Worm (Caenorhabditis elegans) whole organism, L4 larva: ENCODE measurements around the gene C24D10.49.

ENCODE experiments used
- ceh-82 ChIP-seq: sonication (generic microtip); optimal IDR thresholded peaks from 2 replicates; lab custom pipeline; 2017; ENCODE audit warnings: missing biosample characterization, missing genetic modification characterization
- egl-43 ChIP-seq: fragments of 200-800 bp; sonication (Bioruptor generic); IDR thresholded peaks from 2 replicates; pipeline ENCODE4 v1.3.6; 2022; ENCODE audit warnings: missing genetic modification reagents, missing genetic modification characterization, missing compliant biosample characterization
- hmg-1.1 ChIP-seq: fragments of 200-800 bp; sonication (Bioruptor generic); IDR thresholded peaks from 2 replicates; pipeline ENCODE4 v1.3.6; 2022; ENCODE audit warnings: missing genetic modification reagents, missing genetic modification characterization, missing compliant biosample characterization
- madf-9 ChIP-seq: fragments of 200-800 bp; sonication (Bioruptor generic); conservative IDR thresholded peaks from 2 replicates; pipeline ENCODE4 v1.3.6; 2022; ENCODE audit warnings: missing genetic modification reagents, missing genetic modification characterization, missing compliant biosample characterization
- nhr-77 ChIP-seq: fragments of 150-350 bp; optimal IDR thresholded peaks from 2 replicates; lab custom pipeline; 2014; ENCODE audit warnings: missing biosample characterization, missing genetic modification characterization
- pha-4 ChIP-seq, 2 experiments: fragments of 150-350 bp in 1 of 2; fragments of 200-800 bp in 1 of 2; sonication (Bioruptor generic) in 1 of 2; IDR thresholded peaks in 1 of 2; optimal IDR thresholded peaks in 1 of 2; 2 replicates each; pipeline versions ENCODE4 v1.3.6 to Lab custom; 2014 to 2022; ENCODE audit warnings: missing genetic modification characterization in 2 of 2, missing genetic modification reagents in 2 of 2, missing biosample characterization in 1 of 2, missing compliant biosample characterization in 1 of 2
- pqm-1 ChIP-seq: sonication (generic microtip); optimal IDR thresholded peaks from 2 replicates; lab custom pipeline; 2017; ENCODE audit warnings: missing biosample characterization, missing genetic modification characterization
- snpc-4 ChIP-seq: fragments of 150-350 bp; optimal IDR thresholded peaks from 2 replicates; lab custom pipeline; 2014; ENCODE audit warnings: missing biosample characterization, missing genetic modification characterization
- unc-39 ChIP-seq: sonication (generic microtip); optimal IDR thresholded peaks from 2 replicates; lab custom pipeline; 2017; ENCODE audit warnings: missing biosample characterization, missing genetic modification characterization

DNA sequence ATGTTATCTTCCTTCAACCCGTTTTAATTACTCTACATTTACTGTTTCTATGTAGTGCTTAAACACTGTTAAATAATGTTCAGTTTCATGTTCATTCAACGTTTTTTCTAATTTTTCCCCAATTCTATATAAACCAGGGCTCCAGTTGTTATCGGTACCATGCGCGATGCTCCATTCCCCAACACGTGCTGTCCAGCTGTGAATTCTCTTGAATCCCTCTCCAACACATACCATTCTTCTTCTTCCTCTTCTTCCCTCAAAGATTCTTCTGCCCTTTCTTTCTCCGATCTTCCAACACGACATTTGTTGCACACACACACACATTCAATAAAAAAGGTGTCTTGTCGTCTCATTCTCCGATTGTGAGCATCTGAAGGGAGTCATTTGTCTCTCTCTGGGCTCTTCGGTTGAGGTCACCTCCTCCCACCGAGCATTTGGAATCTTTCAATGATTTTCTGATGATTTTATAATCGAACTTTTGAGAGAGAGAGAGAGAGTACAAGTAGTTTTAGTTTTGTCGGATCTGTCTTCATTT, 14.9 kb upstream of the C24D10.49 start:
- TF ChIP-seq pha-4 (GFP tag; IDR thresholded peaks at IDR 0.05; lab: Robert Waterston, UW) (no peak), pha-4 (tag; optimal IDR thresholded peaks at IDR 0.05; lab: Kevin White, UChicago) (no peak), ceh-82 (tag; lab: Kevin White, UChicago) (no peak), nhr-77 (tag; lab: Kevin White, UChicago) (no peak), pqm-1 (tag; lab: Kevin White, UChicago) (no peak), hmg-1.1 (no peak), snpc-4 (tag; lab: Kevin White, UChicago) (no peak), madf-9 (GFP tag; lab: Robert Waterston, UW) (no peak), unc-39 (tag; lab: Kevin White, UChicago) (no peak), egl-43 (no peak)
